Worm (Caenorhabditis elegans): Measurements from ENCODE around the gene lipl-3.

The lipl-3 gene

DNA sequence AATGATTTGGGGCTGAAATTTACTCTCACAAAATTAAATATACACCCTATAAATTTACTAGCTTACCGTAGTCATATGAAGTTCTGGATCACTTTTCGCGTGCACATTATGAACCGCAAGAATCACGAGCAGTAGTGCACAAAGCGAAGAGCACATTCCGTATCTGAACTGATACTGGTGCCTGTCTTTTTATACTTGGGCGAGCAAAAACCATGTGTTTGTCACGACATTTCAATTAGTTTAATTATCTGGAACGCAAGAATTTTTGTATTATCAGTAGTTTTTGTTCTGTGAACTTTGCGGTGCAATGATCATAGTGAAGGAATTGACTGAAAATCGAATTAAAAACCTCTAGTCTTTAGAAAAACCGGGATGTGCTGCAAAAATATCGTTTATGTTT, at the start of gene lipl-3:
lipl-3 (minus strand) TSS at position 161 of the 400 bp plus-strand sequence.
- TF ChIP-seq nhr-111 (GFP tag; optimal IDR thresholded peaks at IDR 0.05) (no peak), hlh-30 (tag; optimal IDR thresholded peaks at IDR 0.05; ENCODE audit: insufficient read depth) (peak; percentile 15), dmd-6 (GFP tag; IDR thresholded peaks at IDR 0.05) (peak; percentile 77), nhr-28 (tag; optimal IDR thresholded peaks at IDR 0.05) (peak; percentile 65), lsy-2 (tag; optimal IDR thresholded peaks at IDR 0.05) (no peak), nhr-11 (tag; optimal IDR thresholded peaks at IDR 0.05) (no peak)

ce11 chrV:568105-568504, 44.1 kb upstream of the lipl-3 start, which contains the start of gene sri-72:
Gene sri-72 (minus strand): TSS chrV:568205.
- TF ChIP-seq skn-1 (tag; optimal IDR thresholded peaks at IDR 0.05) (no peak), nhr-77 (tag; optimal IDR thresholded peaks at IDR 0.05) (no peak), dve-1 (tag; optimal IDR thresholded peaks at IDR 0.05; ENCODE audit: insufficient read depth) (no peak), set-16 (GFP tag; IDR thresholded peaks at IDR 0.05) (no peak), dmd-8 (GFP tag; IDR thresholded peaks at IDR 0.05) (no peak), ceh-82 (tag; optimal IDR thresholded peaks at IDR 0.05) (no peak), snpc-1.2 (GFP tag; IDR thresholded peaks at IDR 0.05) (no peak), nhr-111 (GFP tag; optimal IDR thresholded peaks at IDR 0.05) (no peak), daf-16 (GFP tag; optimal IDR thresholded peaks at IDR 0.05) (no peak), daf-16 (tag; optimal IDR thresholded peaks at IDR 0.05) (no peak), unc-39 (tag; optimal IDR thresholded peaks at IDR 0.05) (no peak)

ce11 chrV:565984-566383, 42.0 kb upstream of the lipl-3 start, which contains the start of gene sri-73:
Gene sri-73 (minus strand): TSS chrV:566084.
- TF ChIP-seq mep-1 (tag; optimal IDR thresholded peaks at IDR 0.05) (no peak), lsy-2 (tag; optimal IDR thresholded peaks at IDR 0.05) (no peak), snpc-1.2 (GFP tag; IDR thresholded peaks at IDR 0.05) (no peak), ZK337.2 (GFP tag; IDR thresholded peaks at IDR 0.05) (no peak), daf-19 (GFP tag; conservative IDR thresholded peaks at IDR 0.05) (no peak), jun-1 (tag; optimal IDR thresholded peaks at IDR 0.05) (no peak), mxl-2 (GFP tag; conservative IDR thresholded peaks at IDR 0.05) (no peak), mdl-1 (tag; optimal IDR thresholded peaks at IDR 0.05) (no peak), lin-29 (GFP tag; IDR thresholded peaks at IDR 0.05) (no peak), dmd-6 (GFP tag; IDR thresholded peaks at IDR 0.05) (no peak), ceh-32 (tag; optimal IDR thresholded peaks at IDR 0.05; ENCODE audit: poor library complexity) (no peak), lin-13 (GFP tag; optimal IDR thresholded peaks at IDR 0.05) (no peak), nhr-6 (tag; optimal IDR thresholded peaks at IDR 0.05) (no peak), arid-1 (GFP tag; conservative IDR thresholded peaks at IDR 0.05) (no peak), lin-38 (GFP tag; IDR thresholded peaks at IDR 0.05) (no peak), gei-8 (GFP tag; optimal IDR thresholded peaks at IDR 0.05) (no peak), F37D6.2 (tag; optimal IDR thresholded peaks at IDR 0.05) (no peak), ceh-82 (tag; optimal IDR thresholded peaks at IDR 0.05) (no peak), Y75B8A.6 (GFP tag; IDR thresholded peaks at IDR 0.05) (no peak)

ce11 chrV:562834-563233, 38.8 kb upstream of the lipl-3 start, which contains the start of gene C14C6.2:
Gene C14C6.2 (plus strand): TSS chrV:563134.
- TF ChIP-seq aha-1 (tag) (no peak), skn-1 (tag; optimal IDR thresholded peaks at IDR 0.05) (no peak), ces-1 (GFP tag; optimal IDR thresholded peaks at IDR 0.05) (no peak), lin-1 (GFP tag; IDR thresholded peaks at IDR 0.05) (no peak), hlh-30 (tag; optimal IDR thresholded peaks at IDR 0.05; ENCODE audit: insufficient read depth) (no peak), nhr-6 (tag; optimal IDR thresholded peaks at IDR 0.05) (no peak), mdl-1 (tag; optimal IDR thresholded peaks at IDR 0.05) (no peak)

DNA sequence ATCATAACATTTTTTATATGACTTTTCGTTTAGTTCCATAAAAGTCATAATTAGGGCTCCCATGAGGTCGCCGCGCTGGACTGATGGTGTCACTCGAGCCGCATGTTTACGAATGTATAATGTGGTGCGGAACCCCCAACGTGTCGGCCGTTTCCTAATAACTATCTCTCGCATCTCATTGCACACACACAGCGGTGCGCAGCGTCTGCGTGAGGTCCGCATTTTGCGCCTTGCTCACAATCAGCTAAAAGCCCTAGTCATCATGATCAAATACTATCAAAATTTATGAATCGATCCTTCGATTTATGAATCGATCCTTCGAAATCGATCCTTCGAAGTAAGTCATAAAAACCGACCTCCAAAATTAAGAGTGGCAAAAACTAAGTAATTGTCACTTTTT, 35.9 kb upstream of the lipl-3 start, which contains the start of gene srx-7:
srx-7 (plus strand) TSS at position 256 of the 400 bp plus-strand sequence.
- no peak for TF ChIP-seq nhr-48 (tag; optimal IDR thresholded peaks at IDR 0.05)
- no peak for TF ChIP-seq php-3 (GFP tag; IDR thresholded peaks at IDR 0.05)
- TF ChIP-seq ceh-44 (GFP tag; IDR thresholded peaks at IDR 0.05), result peak; percentile 86
- no peak for TF ChIP-seq fkh-10 (GFP tag; optimal IDR thresholded peaks at IDR 0.05)
- no peak for TF ChIP-seq lin-1 (GFP tag; IDR thresholded peaks at IDR 0.05)
- TF ChIP-seq D1046.2 (GFP tag; IDR thresholded peaks at IDR 0.05), result no peak
